Worm (Caenorhabditis elegans) whole organism, L1 larva: ENCODE data around the gene faxc-2.

ENCODE experiments used
- aha-1 ChIP-seq: fragments of 150-350 bp; optimal IDR thresholded peaks from 2 replicates; lab custom pipeline; 2014; ENCODE audit warnings: missing biosample characterization, missing genetic modification characterization
- ceh-8 ChIP-seq: fragments of 200-800 bp; sonication (Bioruptor generic); optimal IDR thresholded peaks from 2 replicates; lab custom pipeline; 2018; ENCODE audit warnings: mild to moderate bottlenecking, missing genetic modification characterization, moderate library complexity, missing compliant biosample characterization
- ceh-88 ChIP-seq: fragments of 200-800 bp; sonication (Bioruptor generic); IDR thresholded peaks from 2 replicates; pipeline ENCODE4 v1.3.6; 2022; ENCODE audit warnings: missing genetic modification characterization, missing compliant biosample characterization
- dpl-1 ChIP-seq, 3 experiments: fragments of 150-350 bp in 2 of 3; sonication (generic microtip) in 1 of 3; optimal IDR thresholded peaks; 2 replicates each; lab custom pipeline; 2014 to 2017; ENCODE audit warnings: missing biosample characterization in 3 of 3, missing genetic modification characterization in 3 of 3, missing genetic modification reagents in 3 of 3
- efl-1 ChIP-seq, 4 experiments: fragments of 150-350 bp; optimal IDR thresholded peaks in 3 of 4; peaks in 1 of 4; 1 replicate in 1 of 4; 2 replicates in 3 of 4; lab custom pipeline; 2014; ENCODE audit warnings: missing biosample characterization in 2 of 4, missing genetic modification characterization in 2 of 4, missing genetic modification reagents in 2 of 4
- efl-3 ChIP-seq: fragments of 200-800 bp; sonication (Bioruptor generic); optimal IDR thresholded peaks from 2 replicates; lab custom pipeline; 2018; ENCODE audit warnings: mild to moderate bottlenecking, missing genetic modification characterization, missing compliant biosample characterization
- elt-3 ChIP-seq, 6 experiments: fragments of 150-350 bp in 1 of 6; sonication (generic microtip); optimal IDR thresholded peaks; 2 replicates each; lab custom pipeline; 2017 to 2018; ENCODE audit warnings: missing biosample characterization in 6 of 6, missing genetic modification characterization in 6 of 6, inconsistent platforms in 1 of 6
- ets-5 ChIP-seq: fragments of 200-800 bp; sonication (Bioruptor generic); IDR thresholded peaks from 2 replicates; pipeline ENCODE4 v1.3.6; 2022; ENCODE audit warnings: missing genetic modification characterization, missing compliant biosample characterization
- fkh-10 ChIP-seq: sonication (generic microtip); optimal IDR thresholded peaks from 2 replicates; lab custom pipeline; 2017; ENCODE audit warnings: missing biosample characterization, missing genetic modification reagents, missing genetic modification characterization
- grh-1 ChIP-seq: fragments of 200-800 bp; sonication (Bioruptor generic); IDR thresholded peaks from 2 replicates; pipeline ENCODE4 v1.3.6; 2022; ENCODE audit warnings: missing genetic modification reagents, missing genetic modification characterization, missing compliant biosample characterization
- hlh-4 ChIP-seq: sonication (generic microtip); optimal IDR thresholded peaks from 2 replicates; lab custom pipeline; 2016; ENCODE audit warnings: mild to moderate bottlenecking, missing genetic modification characterization, missing compliant biosample characterization
- hpl-2 ChIP-seq: fragments of 150-350 bp; optimal IDR thresholded peaks from 2 replicates; lab custom pipeline; 2014; ENCODE audit warnings: missing biosample characterization, missing genetic modification reagents, missing genetic modification characterization
- irx-1 ChIP-seq: sonication (generic microtip); optimal IDR thresholded peaks from 2 replicates; lab custom pipeline; 2016; ENCODE audit warnings: missing genetic modification characterization, missing compliant biosample characterization
- jun-1 ChIP-seq: fragments of 150-350 bp; optimal IDR thresholded peaks from 2 replicates; lab custom pipeline; 2014; ENCODE audit warnings: missing biosample characterization, missing genetic modification reagents, missing genetic modification characterization
- lin-14 ChIP-seq: fragments of 200-800 bp; sonication (Bioruptor generic); optimal IDR thresholded peaks from 2 replicates; lab custom pipeline; 2018; ENCODE audit warnings: mild to moderate bottlenecking, missing genetic modification characterization, moderate library complexity, missing compliant biosample characterization
- lin-35 ChIP-seq, 2 experiments: fragments of 150-350 bp; optimal IDR thresholded peaks; 2 replicates each; lab custom pipeline; 2014; ENCODE audit warnings: missing biosample characterization in 2 of 2, missing genetic modification characterization in 2 of 2, missing genetic modification reagents in 2 of 2
- lsy-2 ChIP-seq, 2 experiments: fragments of 150-350 bp; optimal IDR thresholded peaks; 2 replicates each; lab custom pipeline; 2014; ENCODE audit warnings: missing biosample characterization in 2 of 2, missing genetic modification characterization in 2 of 2
- mab-9 ChIP-seq: fragments of 200-800 bp; sonication (Bioruptor generic); IDR thresholded peaks from 2 replicates; pipeline ENCODE4 v1.3.6; 2022; ENCODE audit warnings: missing genetic modification reagents, missing genetic modification characterization, missing compliant biosample characterization
- mdl-1 ChIP-seq, 2 experiments: fragments of 150-350 bp; optimal IDR thresholded peaks; 2 replicates each; lab custom pipeline; 2014 to 2017; ENCODE audit warnings: missing biosample characterization in 2 of 2, missing genetic modification characterization in 2 of 2, inconsistent platforms in 1 of 2
- mep-1 ChIP-seq: fragments of 150-350 bp; optimal IDR thresholded peaks from 2 replicates; lab custom pipeline; 2014; ENCODE audit warnings: missing biosample characterization, missing genetic modification characterization
- nhr-12 ChIP-seq: sonication (generic microtip); optimal IDR thresholded peaks from 2 replicates; lab custom pipeline; 2017; ENCODE audit warnings: missing biosample characterization, missing genetic modification characterization
- nhr-47 ChIP-seq: sonication (generic microtip); optimal IDR thresholded peaks from 2 replicates; lab custom pipeline; 2016; ENCODE audit warnings: mild to moderate bottlenecking, missing genetic modification characterization, moderate library complexity, missing compliant biosample characterization
- nhr-71 ChIP-seq: sonication (generic microtip); optimal IDR thresholded peaks from 2 replicates; lab custom pipeline; 2016; ENCODE audit warnings: mild to moderate bottlenecking, missing genetic modification characterization, moderate library complexity, missing compliant biosample characterization
- nhr-76 ChIP-seq: sonication (generic microtip); optimal IDR thresholded peaks from 2 replicates; lab custom pipeline; 2017; ENCODE audit warnings: missing biosample characterization, missing genetic modification characterization
- nhr-85 ChIP-seq: sonication (generic microtip); peaks from one replicate; lab custom pipeline; 2016; ENCODE audit warnings: missing genetic modification characterization, inconsistent platforms, missing compliant biosample characterization
- pax-3 ChIP-seq: fragments of 200-800 bp; sonication (Bioruptor generic); optimal IDR thresholded peaks from 2 replicates; lab custom pipeline; 2018; ENCODE audit warnings: mild to moderate bottlenecking, missing genetic modification characterization, moderate library complexity, missing compliant biosample characterization
- skn-1 ChIP-seq: fragments of 150-350 bp; optimal IDR thresholded peaks from 2 replicates; lab custom pipeline; 2014; ENCODE audit warnings: missing biosample characterization, missing genetic modification characterization
- snpc-4 ChIP-seq: fragments of 150-350 bp; optimal IDR thresholded peaks from 2 replicates; lab custom pipeline; 2014; ENCODE audit warnings: missing biosample characterization, missing genetic modification characterization
- snu-23 ChIP-seq: sonication (generic microtip); optimal IDR thresholded peaks from 2 replicates; lab custom pipeline; 2016; ENCODE audit warnings: missing genetic modification characterization, missing compliant biosample characterization
- tbx-2 ChIP-seq: sonication (generic microtip); optimal IDR thresholded peaks from 2 replicates; lab custom pipeline; 2016; ENCODE audit warnings: missing genetic modification characterization, missing compliant biosample characterization
- unc-130 ChIP-seq: fragments of 150-350 bp; optimal IDR thresholded peaks from 2 replicates; lab custom pipeline; 2017; ENCODE audit warnings: missing biosample characterization, missing genetic modification characterization, inconsistent platforms
- zag-1 ChIP-seq: fragments of 150-350 bp; optimal IDR thresholded peaks from 2 replicates; lab custom pipeline; 2014; ENCODE audit warnings: missing biosample characterization, missing genetic modification characterization
- zip-4 ChIP-seq: fragments of 200-800 bp; sonication (Bioruptor generic); optimal IDR thresholded peaks from 2 replicates; lab custom pipeline; 2018; ENCODE audit warnings: mild to moderate bottlenecking, missing genetic modification characterization, moderate library complexity, missing compliant biosample characterization
- ztf-4 ChIP-seq: fragments of 150-350 bp; optimal IDR thresholded peaks from 2 replicates; lab custom pipeline; 2014; ENCODE audit warnings: missing biosample characterization, missing genetic modification characterization

Gene faxc-2

ce11 chrII:13278214-13278613 lies 30.9 kb upstream of the faxc-2 start:
- TF ChIP-seq aha-1 (no peak), grh-1 (no peak), tbx-2 (tag; lab: Kevin White, UChicago) (no peak), unc-130 (tag; lab: Kevin White, UChicago) (no peak), ets-5 (GFP tag; lab: Robert Waterston, UW) (no peak), ceh-88 (GFP tag; lab: Robert Waterston, UW) (no peak)

DNA sequence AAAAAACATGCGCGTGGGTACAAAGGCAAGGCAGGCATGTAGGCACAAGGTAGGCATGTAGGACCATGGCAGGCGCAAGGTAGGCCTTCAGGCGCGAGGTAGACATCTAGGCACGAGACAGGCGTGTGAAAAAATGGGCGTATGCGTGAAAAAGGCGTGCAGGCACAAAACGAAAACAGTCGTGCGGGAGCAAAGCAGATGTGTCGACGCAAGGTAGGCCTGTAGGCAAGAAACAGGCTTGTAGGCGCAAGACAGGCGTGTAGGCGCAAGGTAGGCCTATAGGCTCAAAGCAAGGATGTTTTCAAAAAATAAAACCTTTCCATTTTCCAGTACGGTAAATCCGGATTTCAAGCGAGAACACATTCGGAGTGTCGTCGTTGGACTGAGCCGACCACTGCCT lies 30.4 kb upstream of the faxc-2 start:
- TF ChIP-seq irx-1 (tag; lab: Kevin White, UChicago) (no peak), ets-5 (GFP tag; lab: Robert Waterston, UW) (no peak), nhr-47 (tag; lab: Kevin White, UChicago) (no peak), jun-1 (tag; lab: Kevin White, UChicago) (no peak), lin-35 (GFP tag; optimal IDR thresholded peaks at IDR 0.05; lab: Kevin White, UChicago) (no peak), aha-1 (no peak), snpc-4 (tag; lab: Kevin White, UChicago) (no peak), zip-4 (GFP tag; lab: Kevin White, UChicago) (no peak)

ce11 chrII:13279216-13280123 lies 29.6 kb upstream of the faxc-2 start:
- TF ChIP-seq pax-3 (tag; lab: Kevin White, UChicago) = peak; percentile 50
- no peak for TF ChIP-seq nhr-76
- TF ChIP-seq nhr-71 = peak; percentile 20
- TF ChIP-seq dpl-1 (GFP tag; optimal IDR thresholded peaks at IDR 0.05; lab: Kevin White, UChicago) = peak in 1 of 3 experiments; percentile 8
- peak; percentile 46 for TF ChIP-seq ztf-4 (tag; lab: Kevin White, UChicago)
- TF ChIP-seq nhr-85 (tag; lab: Kevin White, UChicago) = peak; percentile 46
- TF ChIP-seq nhr-47 (tag; lab: Kevin White, UChicago) = peak; percentile 10
- peak; percentile 0 for TF ChIP-seq ceh-8 (GFP tag; lab: Kevin White, UChicago)
- 0 out of 2 replicates have a peak, but pooled peaks have one; percentile 11 for TF ChIP-seq ceh-88 (GFP tag; lab: Robert Waterston, UW)
- no peak for TF ChIP-seq tbx-2 (tag; lab: Kevin White, UChicago)
- TF ChIP-seq mab-9 (GFP tag; lab: Robert Waterston, UW) = no peak
- peak in 1 of 2 experiments; percentile 31 for TF ChIP-seq efl-1 (optimal IDR thresholded peaks at IDR 0.05; lab: Kevin White, UChicago)
- TF ChIP-seq efl-1 (GFP tag; optimal IDR thresholded peaks at IDR 0.05 in 1 of 2; lab: Kevin White, UChicago) = peak; percentile 42 to 92
- no peak for TF ChIP-seq hlh-4
- TF ChIP-seq nhr-12 (tag; lab: Kevin White, UChicago) = no peak
- TF ChIP-seq, all 84 proteins: peak for 9

DNA sequence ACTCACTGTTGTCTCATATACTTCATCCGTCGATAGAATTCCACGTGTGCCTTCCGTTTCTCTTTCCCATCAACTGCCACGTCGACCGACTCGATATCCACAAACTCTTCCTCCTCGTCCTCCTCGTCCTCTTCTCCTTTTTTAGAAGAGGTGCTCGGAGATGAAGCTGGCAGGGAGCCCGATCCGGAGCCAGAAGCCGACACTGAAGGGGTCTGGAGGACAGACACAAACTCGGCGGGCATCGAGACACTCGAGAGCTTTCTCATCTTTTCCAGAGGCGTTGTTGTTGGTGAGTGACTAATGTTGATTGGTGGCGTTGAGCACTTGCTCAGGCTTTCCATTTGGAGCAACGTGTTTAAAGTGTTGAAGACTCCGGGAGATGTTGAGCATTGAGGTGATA lies 26.5 kb upstream of the faxc-2 start:
- TF ChIP-seq mep-1 = no peak
- TF ChIP-seq lin-14 (GFP tag; lab: Kevin White, UChicago) = no peak
- no peak for TF ChIP-seq elt-3 (tag; optimal IDR thresholded peaks at IDR 0.05; lab: Kevin White, UChicago)
- TF ChIP-seq hpl-2 (GFP tag; lab: Kevin White, UChicago) = no peak
- no peak for TF ChIP-seq zip-4 (GFP tag; lab: Kevin White, UChicago)
- no peak for TF ChIP-seq snu-23
- TF ChIP-seq mdl-1 (tag; optimal IDR thresholded peaks at IDR 0.05; lab: Kevin White, UChicago) = no peak
- no peak for TF ChIP-seq zag-1
- no peak for TF ChIP-seq fkh-10 (GFP tag; lab: Kevin White, UChicago)
- TF ChIP-seq lsy-2 (tag; optimal IDR thresholded peaks at IDR 0.05; lab: Kevin White, UChicago) = no peak
- TF ChIP-seq dpl-1 (GFP tag; optimal IDR thresholded peaks at IDR 0.05; lab: Kevin White, UChicago) = no peak
- no peak for TF ChIP-seq efl-3 (GFP tag; lab: Kevin White, UChicago)
- TF ChIP-seq skn-1 (tag; lab: Kevin White, UChicago) = no peak
- TF ChIP-seq tbx-2 (tag; lab: Kevin White, UChicago) = no peak
